Fruit fly (Drosophila melanogaster): Measurements from ENCODE around the gene Cht6.

Cht6 gene

dm6 chrX:10021809-10022208, 5.2 kb downstream of the Cht6 start:
- peak; percentile 38 for TF ChIP-seq CG6808 (GFP tag; optimal IDR thresholded peaks at IDR 0.05)
- TF ChIP-seq CG10631 (GFP tag; optimal IDR thresholded peaks at IDR 0.05) = no peak
- TF ChIP-seq Ets96B (tag; optimal IDR thresholded peaks at IDR 0.05) = no peak
- no peak for TF ChIP-seq CG3032 (tag; optimal IDR thresholded peaks at IDR 0.05)
- no peak for TF ChIP-seq cyc (GFP tag; optimal IDR thresholded peaks at IDR 0.05)
- peak; percentile 53 for TF ChIP-seq Sox102F (GFP tag; optimal IDR thresholded peaks at IDR 0.05)
- TF ChIP-seq fd59A (GFP tag; optimal IDR thresholded peaks at IDR 0.05) = no peak
- TF ChIP-seq Eip78C (GFP tag) = peak; percentile 80
- no peak for TF ChIP-seq CG4318 (GFP tag; optimal IDR thresholded peaks at IDR 0.05)
- TF ChIP-seq eg (GFP tag; IDR thresholded peaks at IDR 0.05) = peak; percentile 61
- TF ChIP-seq Hr38 (GFP tag; optimal IDR thresholded peaks at IDR 0.05) = no peak
- TF ChIP-seq Lpt (GFP tag; optimal IDR thresholded peaks at IDR 0.05) = no peak
- peak; percentile 17 for TF ChIP-seq CG3919 (GFP tag; optimal IDR thresholded peaks at IDR 0.05)
- no peak for TF ChIP-seq CG6792 (GFP tag; optimal IDR thresholded peaks at IDR 0.05)
- TF ChIP-seq OdsH (GFP tag; optimal IDR thresholded peaks at IDR 0.05) = no peak
- no peak for TF ChIP-seq salr (GFP tag; optimal IDR thresholded peaks at IDR 0.05)
- peak; percentile 48 to 81 for TF ChIP-seq ss (GFP tag; optimal IDR thresholded peaks at IDR 0.05)
- TF ChIP-seq dsx (GFP tag; optimal IDR thresholded peaks at IDR 0.05; ENCODE audit: poor library complexity, severe bottlenecking) = no peak
- peak; percentile 3 for TF ChIP-seq achi (GFP tag; optimal IDR thresholded peaks at IDR 0.05)
- TF ChIP-seq Gug (GFP tag; IDR thresholded peaks at IDR 0.05) = no peak
- TF ChIP-seq CG6163 (GFP tag; IDR thresholded peaks at IDR 0.05) = peak; percentile 55; the same call in 2 of the 3 replicates
- no peak for TF ChIP-seq vri (GFP tag; optimal IDR thresholded peaks at IDR 0.05)
- TF ChIP-seq fkh (GFP tag; optimal IDR thresholded peaks at IDR 0.05) = no peak
- peak; percentile 55 for TF ChIP-seq CG6854 (GFP tag; optimal IDR thresholded peaks at IDR 0.05)
- TF ChIP-seq Eip93F (GFP tag; optimal IDR thresholded peaks at IDR 0.05) = no peak
- peak; percentile 45 for TF ChIP-seq Blimp-1 (GFP tag; optimal IDR thresholded peaks at IDR 0.05)
- no peak for TF ChIP-seq CG31627 (GFP tag; optimal IDR thresholded peaks at IDR 0.05)
- TF ChIP-seq Smox (GFP tag; optimal IDR thresholded peaks at IDR 0.05) = no peak
- peak; percentile 48 for TF ChIP-seq net (GFP tag; optimal IDR thresholded peaks at IDR 0.05)
- no peak for TF ChIP-seq Hr39 (GFP tag; optimal IDR thresholded peaks at IDR 0.05)
- TF ChIP-seq CG8119 (GFP tag; IDR thresholded peaks at IDR 0.05) = peak; percentile 46; the same call in 1 of the 3 replicates
- no peak for TF ChIP-seq spab (GFP tag; optimal IDR thresholded peaks at IDR 0.05)
- TF ChIP-seq CG10669 (GFP tag; optimal IDR thresholded peaks at IDR 0.05) = peak; percentile 12
- no peak for TF ChIP-seq dac (GFP tag; optimal IDR thresholded peaks at IDR 0.05)
- TF ChIP-seq Eip75B (GFP tag; optimal IDR thresholded peaks at IDR 0.05) = peak; percentile 0
- no peak for TF ChIP-seq lz (GFP tag; optimal IDR thresholded peaks at IDR 0.05)
- TF ChIP-seq Met (GFP tag; optimal IDR thresholded peaks at IDR 0.05) = peak; percentile 34
- TF ChIP-seq CG11902 (GFP tag; optimal IDR thresholded peaks at IDR 0.05) = no peak
- no peak for TF ChIP-seq esn (GFP tag; optimal IDR thresholded peaks at IDR 0.05)
- no peak for TF ChIP-seq Sox14 (GFP tag; optimal IDR thresholded peaks at IDR 0.05)
- TF ChIP-seq fd85E (GFP tag; optimal IDR thresholded peaks at IDR 0.05) = no peak
- TF ChIP-seq CG9139 (GFP tag; optimal IDR thresholded peaks at IDR 0.05) = peak; percentile 45
- TF ChIP-seq CG7368 (GFP tag; optimal IDR thresholded peaks at IDR 0.05) = peak; percentile 32
- no peak for TF ChIP-seq Ets21C (GFP tag; optimal IDR thresholded peaks at IDR 0.05)
- TF ChIP-seq CG15336 (GFP tag; IDR thresholded peaks at IDR 0.05) = 0 out of 2 replicates have a peak, but pooled peaks have one; percentile 25
- TF ChIP-seq pdm3 (GFP tag; optimal IDR thresholded peaks at IDR 0.05) = no peak
- no peak for TF ChIP-seq CG6276 (GFP tag; optimal IDR thresholded peaks at IDR 0.05)
- no peak for TF ChIP-seq acj6 (GFP tag; optimal IDR thresholded peaks at IDR 0.05)
- TF ChIP-seq CG34406 (GFP tag; optimal IDR thresholded peaks at IDR 0.05) = peak; percentile 38
- TF ChIP-seq CG16779 (tag; optimal IDR thresholded peaks at IDR 0.05) = peak; percentile 24
- TF ChIP-seq CG8632 (GFP tag; optimal IDR thresholded peaks at IDR 0.05) = peak; percentile 35
